Worm (Caenorhabditis elegans) whole organism, L3 larva: Measurements from ENCODE around the gene T14G8.3.

Experiments
- ZK546.5 ChIP-seq: sonication (generic microtip); optimal IDR thresholded peaks from 2 replicates; lab custom pipeline; 2017; ENCODE audit warnings: missing biosample characterization, missing genetic modification characterization
- aly-2 ChIP-seq: fragments of 150-350 bp; optimal IDR thresholded peaks from 2 replicates; lab custom pipeline; 2014; ENCODE audit warnings: missing biosample characterization, missing genetic modification characterization
- ceh-16 ChIP-seq: sonication (generic microtip); optimal IDR thresholded peaks from 2 replicates; lab custom pipeline; 2017; ENCODE audit warnings: missing biosample characterization, missing genetic modification characterization
- ceh-28 ChIP-seq: fragments of 150-350 bp; optimal IDR thresholded peaks from 2 replicates; lab custom pipeline; 2014; ENCODE audit warnings: missing biosample characterization, missing genetic modification reagents, missing genetic modification characterization
- ceh-82 ChIP-seq: fragments of 150-350 bp; optimal IDR thresholded peaks from 2 replicates; lab custom pipeline; 2014; ENCODE audit warnings: missing biosample characterization, missing genetic modification characterization
- ceh-9 ChIP-seq: sonication (generic microtip); optimal IDR thresholded peaks from 2 replicates; lab custom pipeline; 2018; ENCODE audit warnings: missing biosample characterization, missing genetic modification characterization
- daf-12 ChIP-seq: fragments of 150-350 bp; optimal IDR thresholded peaks from 2 replicates; lab custom pipeline; 2014; ENCODE audit warnings: missing biosample characterization, missing genetic modification reagents, missing genetic modification characterization
- egl-5 ChIP-seq: fragments of 150-350 bp; optimal IDR thresholded peaks from 2 replicates; lab custom pipeline; 2017; ENCODE audit warnings: missing biosample characterization, missing genetic modification reagents, missing genetic modification characterization, inconsistent platforms
- elt-2 ChIP-seq: sonication (generic microtip); optimal IDR thresholded peaks from 2 replicates; lab custom pipeline; 2016; ENCODE audit warnings: missing genetic modification reagents, mild to moderate bottlenecking, missing genetic modification characterization, missing compliant biosample characterization
- elt-3 ChIP-seq, 3 experiments: fragments of 150-350 bp in 1 of 3; sonication (generic microtip) in 2 of 3; optimal IDR thresholded peaks; 2 replicates in 2 of 3; 4 replicates in 1 of 3; lab custom pipeline; 2014 to 2017; ENCODE audit warnings: missing biosample characterization in 3 of 3, missing genetic modification characterization in 3 of 3
- eor-1 ChIP-seq, 2 experiments: fragments of 150-350 bp; optimal IDR thresholded peaks; 2 replicates each; lab custom pipeline; 2014 to 2018; ENCODE audit warnings: missing biosample characterization in 2 of 2, missing genetic modification characterization in 2 of 2
- fkh-10 ChIP-seq: sonication (generic microtip); optimal IDR thresholded peaks from 2 replicates; lab custom pipeline; 2017; ENCODE audit warnings: missing biosample characterization, missing genetic modification reagents, missing genetic modification characterization
- fkh-2 ChIP-seq: fragments of 150-350 bp; optimal IDR thresholded peaks from 2 replicates; lab custom pipeline; 2014; ENCODE audit warnings: missing biosample characterization, missing genetic modification reagents, missing genetic modification characterization
- fos-1 ChIP-seq: fragments of 150-350 bp; optimal IDR thresholded peaks from 2 replicates; lab custom pipeline; 2014; ENCODE audit warnings: missing biosample characterization, missing genetic modification characterization
- hmg-11 ChIP-seq: sonication (generic microtip); optimal IDR thresholded peaks from 2 replicates; lab custom pipeline; 2016; ENCODE audit warnings: missing genetic modification characterization, missing compliant biosample characterization
- lin-15B ChIP-seq: fragments of 150-350 bp; optimal IDR thresholded peaks from 2 replicates; lab custom pipeline; 2014; ENCODE audit warnings: missing biosample characterization, missing genetic modification characterization
- lin-39 ChIP-seq: fragments of 150-350 bp; optimal IDR thresholded peaks from 2 replicates; lab custom pipeline; 2018; ENCODE audit warnings: missing biosample characterization, missing genetic modification reagents, missing genetic modification characterization
- mdl-1 ChIP-seq: fragments of 150-350 bp; optimal IDR thresholded peaks from 2 replicates; lab custom pipeline; 2014; ENCODE audit warnings: missing biosample characterization, missing genetic modification characterization
- mml-1 ChIP-seq: fragments of 150-350 bp; sonication (generic microtip); optimal IDR thresholded peaks from 3 replicates; lab custom pipeline; 2014; ENCODE audit warnings: missing biosample characterization, missing genetic modification characterization
- nfya-1 ChIP-seq: sonication (generic microtip); optimal IDR thresholded peaks from 2 replicates; lab custom pipeline; 2017; ENCODE audit warnings: missing genetic modification characterization, mild to moderate bottlenecking, missing compliant biosample characterization, antibody characterized with exemption, moderate library complexity; ENCODE audit not compliant: insufficient read depth
- nhr-11 ChIP-seq: fragments of 150-350 bp; optimal IDR thresholded peaks from 2 replicates; lab custom pipeline; 2014; ENCODE audit warnings: missing biosample characterization, missing genetic modification characterization
- nhr-12 ChIP-seq: fragments of 150-350 bp; optimal IDR thresholded peaks from 2 replicates; lab custom pipeline; 2014; ENCODE audit warnings: missing biosample characterization, missing genetic modification characterization
- nhr-23 ChIP-seq: fragments of 150-350 bp; optimal IDR thresholded peaks from 2 replicates; lab custom pipeline; 2014; ENCODE audit warnings: missing biosample characterization, missing genetic modification reagents, missing genetic modification characterization
- nhr-237 ChIP-seq: fragments of 150-350 bp; optimal IDR thresholded peaks from 2 replicates; lab custom pipeline; 2014; ENCODE audit warnings: missing biosample characterization, missing genetic modification characterization
- nhr-25 ChIP-seq: sonication (generic microtip); optimal IDR thresholded peaks from 2 replicates; lab custom pipeline; 2017; ENCODE audit warnings: missing biosample characterization, missing genetic modification characterization
- nhr-28 ChIP-seq: fragments of 150-350 bp; optimal IDR thresholded peaks from 2 replicates; lab custom pipeline; 2014; ENCODE audit warnings: missing biosample characterization, missing genetic modification characterization
- nhr-43 ChIP-seq: sonication (generic microtip); optimal IDR thresholded peaks from 2 replicates; lab custom pipeline; 2016; ENCODE audit warnings: mild to moderate bottlenecking, missing genetic modification characterization, missing compliant biosample characterization; ENCODE audit not compliant: poor library complexity, severe bottlenecking
- nhr-67 ChIP-seq: fragments of 150-350 bp; optimal IDR thresholded peaks from 2 replicates; lab custom pipeline; 2014; ENCODE audit warnings: missing biosample characterization, missing genetic modification characterization
- nhr-76 ChIP-seq: fragments of 150-350 bp; sonication (generic microtip); optimal IDR thresholded peaks from 5 replicates; lab custom pipeline; 2014; ENCODE audit warnings: missing biosample characterization, missing genetic modification characterization
- nhr-77 ChIP-seq: fragments of 150-350 bp; optimal IDR thresholded peaks from 2 replicates; lab custom pipeline; 2014; ENCODE audit warnings: missing biosample characterization, missing genetic modification characterization
- pqm-1 ChIP-seq: fragments of 150-350 bp; optimal IDR thresholded peaks from 2 replicates; lab custom pipeline; 2017; ENCODE audit warnings: missing biosample characterization, missing genetic modification characterization, inconsistent platforms
- sea-2 ChIP-seq: fragments of 150-350 bp; sonication (generic microtip); optimal IDR thresholded peaks from 4 replicates; lab custom pipeline; 2014; ENCODE audit warnings: missing biosample characterization, missing genetic modification reagents, missing genetic modification characterization
- skn-1 ChIP-seq: fragments of 150-350 bp; optimal IDR thresholded peaks from 2 replicates; lab custom pipeline; 2014; ENCODE audit warnings: missing biosample characterization, missing genetic modification characterization
- snpc-4 ChIP-seq: fragments of 150-350 bp; optimal IDR thresholded peaks from 2 replicates; lab custom pipeline; 2014; ENCODE audit warnings: missing biosample characterization, missing genetic modification characterization
- tbx-2 ChIP-seq: sonication (generic microtip); optimal IDR thresholded peaks from 2 replicates; lab custom pipeline; 2016; ENCODE audit warnings: mild to moderate bottlenecking, missing genetic modification characterization, missing compliant biosample characterization
- unc-39 ChIP-seq: sonication (generic microtip); optimal IDR thresholded peaks from 4 replicates; lab custom pipeline; 2017; ENCODE audit warnings: missing biosample characterization, missing genetic modification characterization
- unc-62 ChIP-seq: fragments of 150-350 bp; sonication (generic microtip); optimal IDR thresholded peaks from 4 replicates; lab custom pipeline; 2014; ENCODE audit warnings: missing biosample characterization, missing genetic modification reagents, missing genetic modification characterization
- zag-1 ChIP-seq: fragments of 150-350 bp; optimal IDR thresholded peaks from 2 replicates; lab custom pipeline; 2014; ENCODE audit warnings: missing biosample characterization, missing genetic modification characterization
- ztf-11 ChIP-seq: fragments of 150-350 bp; optimal IDR thresholded peaks from 2 replicates; lab custom pipeline; 2014; ENCODE audit warnings: missing biosample characterization, missing genetic modification characterization
- ztf-4 ChIP-seq: fragments of 150-350 bp; optimal IDR thresholded peaks from 2 replicates; lab custom pipeline; 2014; ENCODE audit warnings: missing biosample characterization, missing genetic modification characterization

Gene T14G8.3

DNA sequence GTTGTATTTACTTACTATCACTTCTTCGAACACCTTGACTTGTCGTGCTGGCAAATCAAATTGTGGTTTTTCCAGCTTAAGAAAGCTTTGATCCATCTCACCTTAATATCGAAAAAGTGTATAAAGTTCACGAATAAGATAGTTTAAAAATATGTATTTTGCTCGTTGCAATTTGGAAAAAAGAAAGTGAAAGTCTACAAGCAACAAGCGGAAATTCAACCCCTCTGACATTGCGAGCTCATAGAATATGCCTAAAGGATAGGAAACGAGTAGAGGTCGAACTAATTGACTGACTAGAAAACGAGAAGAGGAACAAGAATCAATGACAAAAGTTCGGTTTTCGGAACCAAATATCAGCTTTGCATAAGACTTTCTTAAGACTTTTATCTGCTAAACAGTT, 2.8 kb downstream of the T14G8.3 start, which contains the start of gene T14G8.4:
TSS of gene T14G8.4 (minus strand) at position 101 of the 400 bp plus-strand sequence.
- TF ChIP-seq unc-62 (GFP tag; lab: Kevin White, UChicago) (no peak), egl-5 (tag; lab: Kevin White, UChicago) (no peak), daf-12 (tag; lab: Kevin White, UChicago) (no peak), fos-1 (tag; lab: Kevin White, UChicago) (no peak), snpc-4 (tag; lab: Kevin White, UChicago) (no peak), fkh-10 (GFP tag; lab: Kevin White, UChicago) (no peak), lin-39 (tag; lab: Kevin White, UChicago) (no peak), hmg-11 (no peak), ztf-11 (tag; lab: Kevin White, UChicago) (no peak), elt-3 (tag; optimal IDR thresholded peaks at IDR 0.05; lab: Kevin White, UChicago) (no peak)
- TF ChIP-seq, all 47 proteins: peak for 0

DNA sequence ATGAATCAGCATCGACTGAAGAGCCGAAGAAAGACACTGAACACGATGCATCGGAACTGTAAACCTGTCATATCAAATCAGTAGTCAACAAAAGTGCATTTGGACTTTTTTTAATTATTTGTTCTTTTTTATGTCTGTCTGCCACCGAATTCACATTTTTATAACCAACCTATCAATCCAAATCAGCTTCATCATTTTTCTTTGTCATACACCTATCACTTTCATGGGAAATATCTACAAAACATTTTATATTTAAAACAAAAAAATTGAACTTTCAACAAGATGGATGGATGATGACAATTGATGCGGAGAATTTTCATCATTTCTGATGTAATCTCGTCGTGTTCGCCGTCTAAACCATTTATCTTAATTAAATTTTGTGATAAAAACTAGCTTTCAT, 8.4 kb downstream of the T14G8.3 start:
- TF ChIP-seq snpc-4 (tag; lab: Kevin White, UChicago) (no peak), elt-2 (tag; lab: Kevin White, UChicago) (peak; percentile 20), pqm-1 (tag; lab: Kevin White, UChicago) (peak; percentile 32), nhr-67 (no peak), skn-1 (tag; lab: Kevin White, UChicago) (peak; percentile 14)

ce11 chrX:12869827-12870394, 8.9 kb downstream of the T14G8.3 start:
- TF ChIP-seq elt-2 (tag; lab: Kevin White, UChicago) (peak; percentile 70), ztf-4 (tag; lab: Kevin White, UChicago) (no peak), skn-1 (tag; lab: Kevin White, UChicago) (no peak), nhr-12 (tag; lab: Kevin White, UChicago) (no peak), egl-5 (tag; lab: Kevin White, UChicago) (peak; percentile 19), unc-39 (tag; lab: Kevin White, UChicago) (no peak), ceh-82 (tag; lab: Kevin White, UChicago) (no peak), nfya-1 (tag; lab: Kevin White, UChicago) (peak; percentile 31), unc-62 (GFP tag; lab: Kevin White, UChicago) (no peak), tbx-2 (no peak), lin-39 (tag; lab: Kevin White, UChicago) (peak; percentile 28), ceh-28 (peak; percentile 5), nhr-77 (tag; lab: Kevin White, UChicago) (no peak), nhr-25 (tag; lab: Kevin White, UChicago) (no peak), pqm-1 (tag; lab: Kevin White, UChicago) (peak; percentile 63)

ce11 chrX:12872022-12872888, 11.2 kb downstream of the T14G8.3 start:
- TF ChIP-seq unc-62 (GFP tag; lab: Kevin White, UChicago) (peak; percentile 71), zag-1 (tag; lab: Kevin White, UChicago) (no peak), ceh-9 (tag; lab: Kevin White, UChicago) (no peak), nhr-43 (tag; lab: Kevin White, UChicago) (peak; percentile 94), pqm-1 (tag; lab: Kevin White, UChicago) (peak; percentile 98), lin-15B (tag; lab: Kevin White, UChicago) (peak; percentile 12), sea-2 (GFP tag; lab: Kevin White, UChicago) (no peak), nfya-1 (tag; lab: Kevin White, UChicago) (peak; percentile 76), ZK546.5 (tag; lab: Kevin White, UChicago) (no peak), mml-1 (no peak), nhr-237 (tag; lab: Kevin White, UChicago) (no peak), tbx-2 (peak; percentile 60), nhr-67 (no peak), lin-39 (tag; lab: Kevin White, UChicago) (peak; percentile 13), mdl-1 (tag; lab: Kevin White, UChicago) (peak; percentile 99), ceh-16 (no peak), nhr-11 (no peak), egl-5 (tag; lab: Kevin White, UChicago) (peak; percentile 27), unc-39 (tag; lab: Kevin White, UChicago) (no peak), nhr-12 (tag; lab: Kevin White, UChicago) (no peak), aly-2 (tag; lab: Kevin White, UChicago) (no peak), nhr-28 (peak; percentile 38), nhr-23 (tag; lab: Kevin White, UChicago) (peak; percentile 92), nhr-76 (tag; lab: Kevin White, UChicago) (peak; percentile 64), fkh-2 (tag; lab: Kevin White, UChicago) (no peak), eor-1 (tag; optimal IDR thresholded peaks at IDR 0.05; lab: Kevin White, UChicago) (no peak), nhr-25 (tag; lab: Kevin White, UChicago) (peak; percentile 91), fkh-10 (GFP tag; lab: Kevin White, UChicago) (no peak), snpc-4 (tag; lab: Kevin White, UChicago) (peak; percentile 18), fos-1 (tag; lab: Kevin White, UChicago) (peak; percentile 89), elt-2 (tag; lab: Kevin White, UChicago) (peak; percentile 100), ceh-28 (peak; percentile 76), elt-3 (tag; optimal IDR thresholded peaks at IDR 0.05; lab: Kevin White, UChicago) (peak; percentile 41 to 74 (median 43)), hmg-11 (peak; percentile 1), ztf-4 (tag; lab: Kevin White, UChicago) (no peak)
